Fruit fly (Drosophila melanogaster) whole organism, pupa: Measurements from ENCODE around the gene ND-B16.6.

ENCODE experiments used
- CG13204 ChIP-seq: fragments of 200-800 bp; sonication (Bioruptor generic); optimal IDR thresholded peaks from 2 replicates; lab custom pipeline; 2018; ENCODE audit warnings: missing biosample characterization, mild to moderate bottlenecking, missing genetic modification characterization, moderate library complexity
- CG4496 ChIP-seq: fragments of 200-800 bp; sonication (Bioruptor generic); IDR thresholded peaks from 3 replicates; pipeline ENCODE4 v1.3.6; 2022; ENCODE audit warnings: missing biosample characterization, missing genetic modification characterization
- CG8301 ChIP-seq: fragments of 200-800 bp; sonication (Bioruptor generic); optimal IDR thresholded peaks from 2 replicates; lab custom pipeline; 2018; ENCODE audit warnings: missing biosample characterization, mild to moderate bottlenecking, missing genetic modification characterization
- Pif1A ChIP-seq: fragments of 200-800 bp; sonication (Bioruptor generic); optimal IDR thresholded peaks from 3 replicates; lab custom pipeline; 2016; ENCODE audit warnings: missing biosample characterization, missing genetic modification characterization
- rn ChIP-seq: fragments of 200-800 bp; sonication (Bioruptor generic); IDR thresholded peaks from 2 replicates; pipeline ENCODE4 v1.3.6; 2022; ENCODE audit warnings: missing biosample characterization, missing genetic modification characterization

dm6 chrX:6349231-6349630 lies 970 bp downstream of the ND-B16.6 start:
- TF ChIP-seq rn (GFP tag; lab: Robert Waterston, UW) (no peak), CG4496 (GFP tag; lab: Robert Waterston, UW) (no peak), CG13204 (GFP tag; lab: Kevin White, UChicago) (no peak), Pif1A (GFP tag; lab: Kevin White, UChicago) (no peak), CG8301 (tag; lab: Kevin White, UChicago) (no peak)
